Worm (Caenorhabditis elegans): ENCODE data around the gene dph-2.

DNA sequence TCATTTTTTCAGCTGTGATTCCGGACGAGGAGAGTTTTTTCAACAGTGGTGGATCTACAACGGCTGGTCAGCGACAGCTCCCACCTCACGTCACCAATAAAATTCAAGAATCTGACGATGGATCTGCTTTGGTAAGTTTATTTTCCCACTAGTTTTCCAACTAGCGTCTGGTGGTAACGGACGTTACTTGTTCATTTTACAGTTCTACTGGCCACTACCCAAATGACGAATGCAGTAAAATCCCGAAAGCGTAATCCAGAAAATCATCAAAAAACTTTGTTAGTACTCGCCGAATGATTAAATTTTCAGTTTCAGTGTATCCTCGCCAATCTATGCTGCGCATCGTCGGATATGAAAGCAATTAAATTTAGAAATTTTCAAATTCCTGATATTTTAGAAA is 54.5 kb downstream of the dph-2 start:
- TF ChIP-seq cnd-1 (tag; optimal IDR thresholded peaks at IDR 0.05) (no peak), ces-1 (GFP tag; optimal IDR thresholded peaks at IDR 0.05) (no peak), elt-1 (tag; optimal IDR thresholded peaks at IDR 0.05; ENCODE audit: borderline replicate concordance, insufficient read depth) (no peak), unc-62 (GFP tag; optimal IDR thresholded peaks at IDR 0.05) (no peak), mep-1 (tag; optimal IDR thresholded peaks at IDR 0.05) (no peak), nhr-76 (tag; optimal IDR thresholded peaks at IDR 0.05) (no peak), sptf-1 (tag; optimal IDR thresholded peaks at IDR 0.05) (no peak), unc-39 (tag; optimal IDR thresholded peaks at IDR 0.05) (no peak)

Data from whole organism, mixed stage, embryonic.